Fruit fly (Drosophila melanogaster) whole organism: ENCODE data around the gene CG3246.

Source experiments
- pan ChIP-seq: fragments of >200 bp; optimal IDR thresholded peaks from 2 replicates; lab custom pipeline; 2017
- psq ChIP-seq: fragments of >200 bp; optimal IDR thresholded peaks from 2 replicates; lab custom pipeline; 2017

dm6 chr2L:3435086-3435485 lies 26.7 kb downstream of the CG3246 start:
- no peak for TF ChIP-seq pan (lab: Kevin White, UChicago)
- TF ChIP-seq psq (lab: Kevin White, UChicago): no peak
